Comparison of ENCODE assay signal across 5 fruit fly cellular contexts in the genomic region with DNA sequence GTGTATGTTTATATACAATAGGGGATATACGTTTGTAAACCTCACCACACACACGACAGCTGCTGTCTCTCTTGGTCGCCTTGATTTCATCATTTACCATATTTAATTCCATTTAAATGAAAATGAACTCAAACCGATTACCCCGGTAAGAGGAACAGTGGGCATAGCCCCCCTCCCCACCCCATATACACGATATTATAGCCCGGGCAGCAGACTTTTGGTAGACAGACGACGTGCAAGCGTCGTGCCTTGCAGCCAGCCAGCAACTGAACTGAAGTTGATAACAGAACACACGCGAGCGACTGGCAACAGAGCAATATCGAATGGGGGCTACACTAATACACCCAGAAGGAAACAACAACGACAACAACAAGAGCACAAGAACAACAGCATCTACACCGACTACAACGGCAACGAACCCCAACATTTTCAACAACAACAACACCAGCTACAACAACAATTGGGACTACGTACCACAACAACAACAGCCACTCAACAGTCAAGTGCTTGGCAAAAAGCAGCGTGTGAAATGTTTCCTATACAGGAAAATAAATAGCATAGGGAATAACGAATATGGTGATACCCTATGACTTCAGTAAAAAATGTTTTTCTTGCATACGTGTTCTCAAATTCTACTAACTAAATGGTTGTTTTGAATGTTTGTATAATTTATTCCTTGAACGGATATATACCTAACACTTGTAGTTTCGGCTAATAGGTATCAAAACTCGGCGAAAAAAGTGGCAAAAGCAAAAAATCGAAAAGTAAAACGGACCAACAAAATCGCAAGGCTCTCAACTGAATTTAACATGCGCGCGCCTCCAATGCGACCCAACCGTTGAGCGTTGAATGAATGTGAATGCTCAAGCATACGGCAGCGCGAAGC.
TF ChIP-seq lines count a peak whose summit lies in the region.

No protein-coding gene starts in this region.

TF ChIP-seq in whole organism, adult, 20 proteins besides CTCF, POLR2A, EP300 and RAD21 (continued from another document):
- peak; percentile 36 for TF ChIP-seq tj (GFP tag; optimal IDR thresholded peaks at IDR 0.05; lab: Kevin White, UChicago)
- TF ChIP-seq ovo (GFP tag; optimal IDR thresholded peaks at IDR 0.05; lab: Kevin White, UChicago) = no peak
- TF ChIP-seq kay (GFP tag; lab: Kevin White, UChicago; ENCODE audit: borderline replicate concordance) = peak; percentile 95
- no peak for TF ChIP-seq cnc (optimal IDR thresholded peaks at IDR 0.05; lab: Kevin White, UChicago)
- TF ChIP-seq CG33017 (tag; optimal IDR thresholded peaks at IDR 0.05; lab: Kevin White, UChicago) = peak; percentile 38

TF ChIP-seq in whole organism, embryonic, 481 proteins besides CTCF, POLR2A, EP300 and RAD21 (continued from another document and continues in another):
- peak; percentile 86 for TF ChIP-seq oc (tag; optimal IDR thresholded peaks at IDR 0.05; lab: Kevin White, UChicago)
- peak; percentile 66; the same call in 2 of the 3 replicates for TF ChIP-seq CG11093 (GFP tag; IDR thresholded peaks at IDR 0.05; lab: Robert Waterston, UW)
- no peak for TF ChIP-seq crp (GFP tag; optimal IDR thresholded peaks at IDR 0.05; lab: Kevin White, UChicago)
- TF ChIP-seq zen (tag; optimal IDR thresholded peaks at IDR 0.05; lab: Kevin White, UChicago) = peak; percentile 53
- peak; percentile 76 for TF ChIP-seq ftz-f1 (GFP tag; optimal IDR thresholded peaks at IDR 0.05; lab: Kevin White, UChicago)
- TF ChIP-seq peb (GFP tag; IDR thresholded peaks at IDR 0.05; lab: Robert Waterston, UW) = peak; percentile 55; the same call in 1 of the 2 replicates
- TF ChIP-seq CG9932 (GFP tag; IDR thresholded peaks at IDR 0.05; lab: Robert Waterston, UW) = peak; percentile 63
- no peak for TF ChIP-seq CG7963 (GFP tag; IDR thresholded peaks at IDR 0.05; lab: Robert Waterston, UW; ENCODE audit: partially characterized antibody)
- TF ChIP-seq bowl (GFP tag; IDR thresholded peaks at IDR 0.05; lab: Robert Waterston, UW) = 0 out of 2 replicates have a peak, but pooled peaks have one; percentile 19
- no peak for TF ChIP-seq Dll (GFP tag; IDR thresholded peaks at IDR 0.05; lab: Robert Waterston, UW; ENCODE audit: partially characterized antibody)
- TF ChIP-seq Pdp1 (GFP tag; optimal IDR thresholded peaks at IDR 0.05; lab: Kevin White, UChicago) = peak; percentile 66 to 80
- TF ChIP-seq CG14050 (GFP tag; IDR thresholded peaks at IDR 0.05; lab: Robert Waterston, UW) = peak; percentile 87
- peak; percentile 81 for TF ChIP-seq CG7372 (GFP tag; IDR thresholded peaks at IDR 0.05; lab: Robert Waterston, UW)
- no peak for TF ChIP-seq CG1832 (GFP tag; optimal IDR thresholded peaks at IDR 0.05; lab: Kevin White, UChicago)
- peak; percentile 57 for TF ChIP-seq NC2β (GFP tag; optimal IDR thresholded peaks at IDR 0.05; lab: Kevin White, UChicago)
- TF ChIP-seq CG17568 (GFP tag; optimal IDR thresholded peaks at IDR 0.05; lab: Kevin White, UChicago) = peak; percentile 66
- TF ChIP-seq odd (GFP tag; optimal IDR thresholded peaks at IDR 0.05; lab: Kevin White, UChicago) = no peak
- no peak for TF ChIP-seq BEAF-32 (GFP tag; optimal IDR thresholded peaks at IDR 0.05; lab: Kevin White, UChicago)
- TF ChIP-seq dimm (GFP tag; IDR thresholded peaks at IDR 0.05; lab: Robert Waterston, UW) = 0 out of 2 replicates have a peak, but pooled peaks have one; percentile 31
- peak; percentile 58 for TF ChIP-seq Hmx (GFP tag; optimal IDR thresholded peaks at IDR 0.05; lab: Kevin White, UChicago)
- peak; percentile 59 for TF ChIP-seq gcm2 (GFP tag; optimal IDR thresholded peaks at IDR 0.05; lab: Kevin White, UChicago)
- no peak for TF ChIP-seq Sry-β (GFP tag; optimal IDR thresholded peaks at IDR 0.05; lab: Kevin White, UChicago)
- peak; percentile 89 for TF ChIP-seq CG10274 (GFP tag; optimal IDR thresholded peaks at IDR 0.05; lab: Kevin White, UChicago)
- peak; percentile 30 for TF ChIP-seq sima (GFP tag; optimal IDR thresholded peaks at IDR 0.05; lab: Kevin White, UChicago)
- peak; percentile 87 for TF ChIP-seq unpg (GFP tag; optimal IDR thresholded peaks at IDR 0.05; lab: Kevin White, UChicago)
- peak; percentile 78 for TF ChIP-seq CG12155 (GFP tag; optimal IDR thresholded peaks at IDR 0.05; lab: Kevin White, UChicago)
- TF ChIP-seq Sox102F (GFP tag; optimal IDR thresholded peaks at IDR 0.05; lab: Kevin White, UChicago) = peak; percentile 88

TF ChIP-seq in whole organism, prepupa, 60 proteins besides CTCF, POLR2A, EP300 and RAD21 (continued from another document and continues in another):
- TF ChIP-seq Eip78C (GFP tag; lab: Kevin White, UChicago) = peak; percentile 98
- TF ChIP-seq CG7368 (GFP tag; optimal IDR thresholded peaks at IDR 0.05; lab: Kevin White, UChicago) = peak; percentile 82
- TF ChIP-seq Sox14 (GFP tag; optimal IDR thresholded peaks at IDR 0.05; lab: Kevin White, UChicago) = peak; percentile 91
- peak; percentile 83 for TF ChIP-seq CG32006 (GFP tag; optimal IDR thresholded peaks at IDR 0.05; lab: Kevin White, UChicago)
- no peak for TF ChIP-seq Hr38 (GFP tag; optimal IDR thresholded peaks at IDR 0.05; lab: Kevin White, UChicago)
- TF ChIP-seq esn (GFP tag; optimal IDR thresholded peaks at IDR 0.05; lab: Kevin White, UChicago) = peak; percentile 90
- TF ChIP-seq cyc (GFP tag; optimal IDR thresholded peaks at IDR 0.05; lab: Kevin White, UChicago) = peak; percentile 91
- TF ChIP-seq spab (GFP tag; optimal IDR thresholded peaks at IDR 0.05; lab: Kevin White, UChicago) = peak; percentile 80
- TF ChIP-seq fd59A (GFP tag; optimal IDR thresholded peaks at IDR 0.05; lab: Kevin White, UChicago) = peak; percentile 82
- TF ChIP-seq svp (GFP tag; lab: Kevin White, UChicago) = peak; percentile 91
- peak; percentile 93 for TF ChIP-seq topi (GFP tag; optimal IDR thresholded peaks at IDR 0.05; lab: Kevin White, UChicago)
- peak; percentile 88 for TF ChIP-seq Smox (GFP tag; optimal IDR thresholded peaks at IDR 0.05; lab: Kevin White, UChicago)
- peak; percentile 19 for TF ChIP-seq CG6854 (GFP tag; optimal IDR thresholded peaks at IDR 0.05; lab: Kevin White, UChicago)
- peak; percentile 93 for TF ChIP-seq CG8119 (GFP tag; IDR thresholded peaks at IDR 0.05; lab: Robert Waterston, UW)
- TF ChIP-seq CG10631 (GFP tag; optimal IDR thresholded peaks at IDR 0.05; lab: Kevin White, UChicago) = peak; percentile 88
- peak; percentile 85 for TF ChIP-seq Sox102F (GFP tag; optimal IDR thresholded peaks at IDR 0.05; lab: Kevin White, UChicago)
- peak; percentile 93 for TF ChIP-seq CG15336 (GFP tag; IDR thresholded peaks at IDR 0.05; lab: Robert Waterston, UW)
- TF ChIP-seq CG9139 (GFP tag; optimal IDR thresholded peaks at IDR 0.05; lab: Kevin White, UChicago) = peak; percentile 73
- TF ChIP-seq pdm3 (GFP tag; optimal IDR thresholded peaks at IDR 0.05; lab: Kevin White, UChicago) = peak; percentile 92
- peak; percentile 85 for TF ChIP-seq CG6276 (GFP tag; optimal IDR thresholded peaks at IDR 0.05; lab: Kevin White, UChicago)
- TF ChIP-seq Blimp-1 (GFP tag; optimal IDR thresholded peaks at IDR 0.05; lab: Kevin White, UChicago) = peak; percentile 43
- peak; percentile 93 for TF ChIP-seq Met (GFP tag; optimal IDR thresholded peaks at IDR 0.05; lab: Kevin White, UChicago)
- TF ChIP-seq CG11294 (GFP tag; IDR thresholded peaks at IDR 0.05; lab: Robert Waterston, UW) = peak; percentile 84
- TF ChIP-seq CG4318 (GFP tag; optimal IDR thresholded peaks at IDR 0.05; lab: Kevin White, UChicago) = peak; percentile 76
- TF ChIP-seq salr (GFP tag; optimal IDR thresholded peaks at IDR 0.05; lab: Kevin White, UChicago) = peak; percentile 60 to 69
- peak; percentile 92 for TF ChIP-seq CG6808 (GFP tag; optimal IDR thresholded peaks at IDR 0.05; lab: Kevin White, UChicago)
- peak; percentile 87 for TF ChIP-seq CG6163 (GFP tag; IDR thresholded peaks at IDR 0.05; lab: Robert Waterston, UW)
- peak; percentile 87 for TF ChIP-seq CG3032 (tag; optimal IDR thresholded peaks at IDR 0.05; lab: Kevin White, UChicago)
- peak; percentile 83 for TF ChIP-seq CG3919 (GFP tag; optimal IDR thresholded peaks at IDR 0.05; lab: Kevin White, UChicago)
- peak; percentile 31 for TF ChIP-seq fd85E (GFP tag; optimal IDR thresholded peaks at IDR 0.05; lab: Kevin White, UChicago)

TF ChIP-seq in whole organism, pupa, 21 proteins besides CTCF, POLR2A, EP300 and RAD21 (continued from another document):
- TF ChIP-seq CG8159 (tag; optimal IDR thresholded peaks at IDR 0.05; lab: Kevin White, UChicago) (peak; percentile 90), CG13204 (GFP tag; optimal IDR thresholded peaks at IDR 0.05; lab: Kevin White, UChicago) (no peak), CG17806 (tag; optimal IDR thresholded peaks at IDR 0.05; lab: Kevin White, UChicago) (peak; percentile 87), gl (tag; optimal IDR thresholded peaks at IDR 0.05; lab: Kevin White, UChicago) (peak; percentile 79)

TF ChIP-seq in whole organism, wandering third instar larva, 38 proteins besides CTCF, POLR2A, EP300 and RAD21 (continued from another document):
- TF ChIP-seq Rel (GFP tag; optimal IDR thresholded peaks at IDR 0.05; lab: Kevin White, UChicago) (no peak), Rel (tag; optimal IDR thresholded peaks at IDR 0.05; lab: Kevin White, UChicago) (peak; percentile 86), usp (GFP tag; optimal IDR thresholded peaks at IDR 0.05; lab: Kevin White, UChicago) (no peak), dsf (GFP tag; optimal IDR thresholded peaks at IDR 0.05; lab: Kevin White, UChicago; ENCODE audit: borderline replicate concordance) (peak; percentile 28), h (GFP tag; optimal IDR thresholded peaks at IDR 0.05; lab: Kevin White, UChicago) (peak; percentile 85), Vsx2 (GFP tag; optimal IDR thresholded peaks at IDR 0.05; lab: Kevin White, UChicago; ENCODE audit: partially characterized antibody) (peak; percentile 11), pan (optimal IDR thresholded peaks at IDR 0.05; lab: Kevin White, UChicago) (peak; percentile 54), brk (GFP tag; optimal IDR thresholded peaks at IDR 0.05; lab: Kevin White, UChicago) (peak; percentile 81), Hr78 (GFP tag; optimal IDR thresholded peaks at IDR 0.05; lab: Kevin White, UChicago) (no peak), dmrt93B (GFP tag; optimal IDR thresholded peaks at IDR 0.05; lab: Kevin White, UChicago) (peak; percentile 79), sage (GFP tag; optimal IDR thresholded peaks at IDR 0.05; lab: Kevin White, UChicago) (peak; percentile 39), foxo (GFP tag; optimal IDR thresholded peaks at IDR 0.05; lab: Kevin White, UChicago) (peak in 1 of 2 experiments; percentile 91), N (GFP tag; optimal IDR thresholded peaks at IDR 0.05; lab: Kevin White, UChicago) (peak; percentile 6), jim (GFP tag; optimal IDR thresholded peaks at IDR 0.05; lab: Kevin White, UChicago) (no peak), Dfd (GFP tag; optimal IDR thresholded peaks at IDR 0.05; lab: Kevin White, UChicago) (no peak), CG9705 (GFP tag; optimal IDR thresholded peaks at IDR 0.05; lab: Kevin White, UChicago) (peak; percentile 62), br (GFP tag; optimal IDR thresholded peaks at IDR 0.05; lab: Kevin White, UChicago) (peak; percentile 84), CG32264 (GFP tag; optimal IDR thresholded peaks at IDR 0.05; lab: Kevin White, UChicago) (peak; percentile 84), tai (GFP tag; optimal IDR thresholded peaks at IDR 0.05; lab: Kevin White, UChicago) (peak; percentile 79), OdsH (GFP tag; optimal IDR thresholded peaks at IDR 0.05; lab: Kevin White, UChicago) (peak; percentile 86), lola (GFP tag; optimal IDR thresholded peaks at IDR 0.05; lab: Kevin White, UChicago) (no peak)
